Fruit fly (Drosophila melanogaster) whole organism, wandering third instar larva: Measurements from ENCODE around the gene CG5515.

Source experiments
- Mio ChIP-seq: sonication (Bioruptor generic); optimal IDR thresholded peaks from 2 replicates; lab custom pipeline; 2016; ENCODE audit warnings: missing biosample characterization, missing genetic modification characterization
- h ChIP-seq: fragments of 200-800 bp; sonication (Bioruptor generic); optimal IDR thresholded peaks from 3 replicates; lab custom pipeline; 2016; ENCODE audit warnings: missing biosample characterization, mild to moderate bottlenecking, missing genetic modification characterization
- psq ChIP-seq: fragments of 200-800 bp; sonication (Bioruptor generic); optimal IDR thresholded peaks from 3 replicates; lab custom pipeline; 2017; ENCODE audit warnings: missing biosample characterization, mild to moderate bottlenecking, missing genetic modification characterization, moderate library complexity

DNA sequence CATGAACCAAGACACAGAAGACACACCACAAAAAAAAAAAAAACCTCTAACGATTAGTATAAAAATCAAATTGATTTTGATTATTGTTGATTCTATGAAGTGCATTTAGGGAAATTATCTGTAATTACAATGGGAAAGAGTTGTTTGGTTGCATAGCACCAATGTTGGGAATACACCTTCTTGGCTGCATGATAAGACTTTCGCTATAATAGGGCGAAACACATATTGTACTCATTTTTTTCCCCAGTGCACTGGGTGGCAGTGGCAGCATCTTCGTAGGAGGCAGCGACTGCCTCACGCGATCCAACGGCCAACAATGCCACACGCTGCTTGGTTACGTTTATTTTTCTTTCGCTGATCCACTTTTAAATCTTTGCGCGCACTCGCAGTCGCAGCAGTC lies 15.3 kb upstream of the CG5515 start:
- no peak for TF ChIP-seq h (GFP tag; lab: Kevin White, UChicago)
- no peak for TF ChIP-seq psq (GFP tag; lab: Kevin White, UChicago)
- TF ChIP-seq Mio = no peak
